Fruit fly (Drosophila melanogaster): Measurements from ENCODE around the gene msi.
A peak's percentile ranks its signal among the peaks of the same experiment; 100 is the strongest.

msi gene

DNA sequence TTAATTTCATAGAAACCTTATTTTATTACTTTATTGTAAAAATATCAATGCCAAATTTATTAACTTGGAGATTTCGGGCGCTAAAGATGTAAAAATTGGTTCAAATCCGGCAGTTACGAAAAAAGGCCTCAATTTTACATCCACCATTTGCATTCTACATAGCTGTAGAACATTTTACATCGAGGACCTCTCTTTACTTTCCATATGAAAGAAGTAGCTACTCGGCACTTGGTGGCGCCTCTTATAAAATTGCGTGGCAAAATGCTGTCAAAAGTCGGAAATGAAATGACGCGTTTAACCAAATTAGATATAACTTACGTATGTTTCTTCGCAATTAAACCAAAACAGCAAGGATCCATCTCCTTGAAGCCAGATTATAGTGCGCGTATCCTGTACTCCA lies 75.6 kb downstream of the msi start (continued):
- peak; percentile 24 for TF ChIP-seq CG14710 (tag; optimal IDR thresholded peaks at IDR 0.05)
- TF ChIP-seq Med (GFP tag) = peak; percentile 27
- TF ChIP-seq row (GFP tag; IDR thresholded peaks at IDR 0.05) = no peak
- no peak for TF ChIP-seq sisA (GFP tag; IDR thresholded peaks at IDR 0.05)
- TF ChIP-seq CG2129 (GFP tag; IDR thresholded peaks at IDR 0.05; ENCODE audit: partially characterized antibody) = no peak
- no peak for TF ChIP-seq Adf1 (GFP tag; IDR thresholded peaks at IDR 0.05)
- no peak for TF ChIP-seq HHEX (GFP tag; optimal IDR thresholded peaks at IDR 0.05)
- no peak for TF ChIP-seq jumu (GFP tag; optimal IDR thresholded peaks at IDR 0.05)
- no peak for TF ChIP-seq B-H2 (GFP tag; optimal IDR thresholded peaks at IDR 0.05)
- no peak for TF ChIP-seq vvl (GFP tag; IDR thresholded peaks at IDR 0.05)
- no peak for TF ChIP-seq Dek (tag; optimal IDR thresholded peaks at IDR 0.05)

DNA sequence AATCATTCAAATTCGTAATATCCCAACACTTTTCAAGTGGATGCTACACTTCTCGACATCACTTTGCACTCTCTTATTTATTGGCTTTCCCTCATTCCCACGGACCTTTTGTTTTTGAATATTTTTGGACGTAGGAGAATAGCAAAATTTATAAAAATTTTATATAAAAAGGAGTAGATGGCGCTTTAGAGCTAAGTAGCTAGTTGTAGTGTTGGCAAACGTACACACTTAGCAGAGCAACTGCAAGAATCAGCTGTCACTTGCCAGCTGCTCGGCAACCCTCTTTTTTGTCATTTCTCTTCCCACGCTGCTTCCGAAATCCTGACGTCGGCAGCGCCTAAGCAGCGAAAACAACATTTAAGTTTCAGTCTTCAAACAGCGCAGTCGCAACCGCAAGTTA lies 78.2 kb downstream of the msi start:
- peak; percentile 31 for TF ChIP-seq Med (GFP tag)
- TF ChIP-seq Eip74EF (GFP tag; optimal IDR thresholded peaks at IDR 0.05) = no peak
- TF ChIP-seq CG10543 (GFP tag; optimal IDR thresholded peaks at IDR 0.05) = no peak
- TF ChIP-seq hth (optimal IDR thresholded peaks at IDR 0.05) = no peak
- TF ChIP-seq CG33213 (GFP tag; optimal IDR thresholded peaks at IDR 0.05) = no peak
- TF ChIP-seq stwl (tag; optimal IDR thresholded peaks at IDR 0.05) = peak; percentile 94
- no peak for TF ChIP-seq odd (GFP tag; optimal IDR thresholded peaks at IDR 0.05)
- TF ChIP-seq Sry-δ (GFP tag; optimal IDR thresholded peaks at IDR 0.05) = no peak
- no peak for TF ChIP-seq CG14667 (GFP tag; IDR thresholded peaks at IDR 0.05)
- no peak for TF ChIP-seq sima (GFP tag; optimal IDR thresholded peaks at IDR 0.05)
- TF ChIP-seq phol (tag; optimal IDR thresholded peaks at IDR 0.05) = peak; percentile 15
- TF ChIP-seq bbx (GFP tag; IDR thresholded peaks at IDR 0.05; ENCODE audit: partially characterized antibody) = 0 out of 2 replicates have a peak, but pooled peaks have one; percentile 29
- TF ChIP-seq ewg (GFP tag; optimal IDR thresholded peaks at IDR 0.05) = peak; percentile 16
- no peak for TF ChIP-seq D19A (tag; optimal IDR thresholded peaks at IDR 0.05)
- no peak for TF ChIP-seq CG18764 (GFP tag; optimal IDR thresholded peaks at IDR 0.05)
- no peak for TF ChIP-seq Nf-YC (tag; optimal IDR thresholded peaks at IDR 0.05)
- TF ChIP-seq vnd (GFP tag; IDR thresholded peaks at IDR 0.05; ENCODE audit: partially characterized antibody) = no peak
- TF ChIP-seq Chrac-16 (GFP tag; optimal IDR thresholded peaks at IDR 0.05) = no peak
- no peak for TF ChIP-seq CG12391 (tag; optimal IDR thresholded peaks at IDR 0.05)
- no peak for TF ChIP-seq tx (GFP tag; optimal IDR thresholded peaks at IDR 0.05)
- TF ChIP-seq pfk (GFP tag; optimal IDR thresholded peaks at IDR 0.05) = no peak
- TF ChIP-seq HLH54F (GFP tag; optimal IDR thresholded peaks at IDR 0.05) = no peak
- TF ChIP-seq Nf-YB (GFP tag; optimal IDR thresholded peaks at IDR 0.05) = no peak
- TF ChIP-seq CG6791 (GFP tag; IDR thresholded peaks at IDR 0.05; ENCODE audit: partially characterized antibody) = peak; percentile 69; the same call in 2 of the 3 replicates
- TF ChIP-seq eve (GFP tag; optimal IDR thresholded peaks at IDR 0.05) = no peak
- TF ChIP-seq CG15514 (GFP tag; optimal IDR thresholded peaks at IDR 0.05) = no peak
- TF ChIP-seq Adf1 (GFP tag; IDR thresholded peaks at IDR 0.05) = peak; percentile 34; the same call in 1 of the 2 replicates
- peak; percentile 66 to 86 for TF ChIP-seq crp (GFP tag; optimal IDR thresholded peaks at IDR 0.05)
- TF ChIP-seq CG4360 (GFP tag; IDR thresholded peaks at IDR 0.05) = peak; percentile 11; the same call in 1 of the 2 replicates
- TF ChIP-seq Sry-β (GFP tag; optimal IDR thresholded peaks at IDR 0.05) = peak; percentile 47
- TF ChIP-seq CG9727 (GFP tag; optimal IDR thresholded peaks at IDR 0.05) = peak; percentile 6
- TF ChIP-seq BEAF-32 (GFP tag; optimal IDR thresholded peaks at IDR 0.05) = peak; percentile 33
- no peak for TF ChIP-seq CG16863 (GFP tag; optimal IDR thresholded peaks at IDR 0.05)
- peak; percentile 2 for TF ChIP-seq CG30020 (tag; optimal IDR thresholded peaks at IDR 0.05)
- TF ChIP-seq Atf-2 (GFP tag; optimal IDR thresholded peaks at IDR 0.05) = no peak
- TF ChIP-seq fd64A (GFP tag; optimal IDR thresholded peaks at IDR 0.05) = no peak
- TF ChIP-seq CG11695 (GFP tag; IDR thresholded peaks at IDR 0.05) = no peak
- no peak for TF ChIP-seq gcm2 (GFP tag; optimal IDR thresholded peaks at IDR 0.05)
- TF ChIP-seq CG8924 (tag; optimal IDR thresholded peaks at IDR 0.05) = peak; percentile 38
- no peak for TF ChIP-seq CG17912 (GFP tag; optimal IDR thresholded peaks at IDR 0.05)
